Fruit fly (Drosophila melanogaster) S2 (cell line): Measurements from ENCODE around the gene CG31515.

Experiments
- CG8478 ChIP-seq: fragments of >200 bp; optimal IDR thresholded peaks from 2 replicates; lab custom pipeline; 2018
- CTCF ChIP-seq, 2 experiments: fragments of >200 bp; optimal IDR thresholded peaks; 2 replicates each; lab custom pipeline; 2018

- TF ChIP-seq CTCF (optimal IDR thresholded peaks at IDR 0.05; lab: Kevin White, UChicago) = no peak
- TF ChIP-seq CG8478 = no peak
Measured at dm6 chr3R:23383723-23384122, 5.0 kb downstream of the CG31515 start.
